Worm (Caenorhabditis elegans) whole organism, L4 larva: ENCODE measurements around the gene W01D2.1.

Experiments
- Y48G9A.11 ChIP-seq: fragments of 200-800 bp; sonication (Bioruptor generic); IDR thresholded peaks from 2 replicates; pipeline ENCODE4 v1.3.6; 2022; ENCODE audit warnings: missing genetic modification reagents, missing genetic modification characterization, missing compliant biosample characterization
- Y5F2A.4 ChIP-seq: fragments of 200-800 bp; sonication (Bioruptor generic); optimal IDR thresholded peaks from 2 replicates; lab custom pipeline; 2018; ENCODE audit warnings: mild to moderate bottlenecking, missing genetic modification characterization, missing compliant biosample characterization
- ZK546.5 ChIP-seq, 2 experiments: sonication (generic microtip); optimal IDR thresholded peaks; 2 replicates each; lab custom pipeline; 2017; ENCODE audit warnings: missing biosample characterization in 2 of 2, missing genetic modification characterization in 2 of 2
- aha-1 ChIP-seq: fragments of 150-350 bp; peaks from one replicate; lab custom pipeline; 2014; ENCODE audit warnings: missing biosample characterization, missing genetic modification characterization
- aly-2 ChIP-seq: sonication (generic microtip); optimal IDR thresholded peaks from 2 replicates; lab custom pipeline; 2018; ENCODE audit warnings: missing biosample characterization, missing genetic modification characterization
- arid-1 ChIP-seq: fragments of 200-800 bp; sonication (Bioruptor generic); conservative IDR thresholded peaks from 2 replicates; pipeline ENCODE4 v1.3.6; 2022; ENCODE audit warnings: missing genetic modification reagents, missing genetic modification characterization, missing compliant biosample characterization
- ceh-32 ChIP-seq: sonication (generic microtip); optimal IDR thresholded peaks from 2 replicates; lab custom pipeline; 2016; ENCODE audit warnings: mild to moderate bottlenecking, missing genetic modification characterization, missing compliant biosample characterization; ENCODE audit not compliant: poor library complexity
- cey-2 ChIP-seq: sonication (generic microtip); optimal IDR thresholded peaks from 3 replicates; lab custom pipeline; 2017; ENCODE audit warnings: missing genetic modification characterization, mild to moderate bottlenecking, missing compliant biosample characterization, antibody characterized with exemption, borderline replicate concordance; ENCODE audit not compliant: insufficient read depth
- ctbp-1 ChIP-seq: fragments of 200-800 bp; sonication (Bioruptor generic); IDR thresholded peaks from 2 replicates; pipeline ENCODE4 v1.3.6; 2022; ENCODE audit warnings: missing genetic modification reagents, missing genetic modification characterization, missing compliant biosample characterization
- daf-16 ChIP-seq, 3 experiments: sonication (generic microtip); optimal IDR thresholded peaks; 2 replicates each; lab custom pipeline; 2016 to 2017; ENCODE audit warnings: missing genetic modification characterization in 3 of 3, missing genetic modification reagents in 3 of 3, mild to moderate bottlenecking in 2 of 3, missing compliant biosample characterization in 2 of 3, missing biosample characterization in 1 of 3, moderate library complexity in 1 of 3
- dmd-6 ChIP-seq: fragments of 200-800 bp; sonication (Bioruptor generic); IDR thresholded peaks from 2 replicates; pipeline ENCODE4 v1.3.6; 2022; ENCODE audit warnings: missing genetic modification reagents, missing genetic modification characterization, missing compliant biosample characterization
- dve-1 ChIP-seq: sonication (generic microtip); optimal IDR thresholded peaks from 2 replicates; lab custom pipeline; 2017; ENCODE audit warnings: antibody characterized with exemption, mild to moderate bottlenecking, missing genetic modification characterization, missing compliant biosample characterization; ENCODE audit not compliant: insufficient read depth
- egl-27 ChIP-seq: sonication (generic microtip); optimal IDR thresholded peaks from 3 replicates; lab custom pipeline; 2017; ENCODE audit warnings: missing biosample characterization, missing genetic modification reagents, missing genetic modification characterization
- egl-43 ChIP-seq: fragments of 200-800 bp; sonication (Bioruptor generic); IDR thresholded peaks from 2 replicates; pipeline ENCODE4 v1.3.6; 2022; ENCODE audit warnings: missing genetic modification reagents, missing genetic modification characterization, missing compliant biosample characterization
- hlh-11 ChIP-seq: fragments of 200-800 bp; sonication (Bioruptor generic); optimal IDR thresholded peaks from 2 replicates; lab custom pipeline; 2018; ENCODE audit warnings: mild to moderate bottlenecking, missing genetic modification characterization, missing compliant biosample characterization
- hmg-1.1 ChIP-seq: fragments of 200-800 bp; sonication (Bioruptor generic); IDR thresholded peaks from 2 replicates; pipeline ENCODE4 v1.3.6; 2022; ENCODE audit warnings: missing genetic modification reagents, missing genetic modification characterization, missing compliant biosample characterization
- jun-1 ChIP-seq: fragments of 150-350 bp; optimal IDR thresholded peaks from 2 replicates; lab custom pipeline; 2014; ENCODE audit warnings: missing biosample characterization, missing genetic modification reagents, missing genetic modification characterization
- lim-7 ChIP-seq: fragments of 200-800 bp; sonication (Bioruptor generic); IDR thresholded peaks from 2 replicates; pipeline ENCODE4 v1.3.6; 2022; ENCODE audit warnings: missing genetic modification characterization, missing compliant biosample characterization
- lin-1 ChIP-seq: fragments of 200-800 bp; sonication (Bioruptor generic); IDR thresholded peaks from 2 replicates; pipeline ENCODE4 v1.3.6; 2022; ENCODE audit warnings: missing genetic modification reagents, missing genetic modification characterization, missing compliant biosample characterization
- lin-15B ChIP-seq: fragments of 150-350 bp; sonication (generic microtip); optimal IDR thresholded peaks from 3 replicates; lab custom pipeline; 2014; ENCODE audit warnings: missing biosample characterization, missing genetic modification characterization
- lir-3 ChIP-seq: sonication (generic microtip); optimal IDR thresholded peaks from 2 replicates; lab custom pipeline; 2016; ENCODE audit warnings: mild to moderate bottlenecking, missing genetic modification characterization, missing compliant biosample characterization
- lsy-2 ChIP-seq, 2 experiments: fragments of 150-350 bp in 1 of 2; sonication (generic microtip) in 1 of 2; optimal IDR thresholded peaks; 2 replicates each; lab custom pipeline; 2014 to 2017; ENCODE audit warnings: missing biosample characterization in 2 of 2, missing genetic modification characterization in 2 of 2
- madf-5 ChIP-seq, 2 experiments: fragments of 200-800 bp; sonication (Bioruptor generic); IDR thresholded peaks; 2 replicates each; pipeline ENCODE4 v1.3.6; 2022; ENCODE audit warnings: missing compliant biosample characterization in 2 of 2, missing genetic modification characterization in 2 of 2
- mdl-1 ChIP-seq, 2 experiments: fragments of 150-350 bp in 1 of 2; sonication (generic microtip) in 1 of 2; optimal IDR thresholded peaks; 2 replicates each; lab custom pipeline; 2014 to 2017; ENCODE audit warnings: missing biosample characterization in 2 of 2, missing genetic modification characterization in 2 of 2
- mep-1 ChIP-seq: fragments of 150-350 bp; sonication (generic microtip); optimal IDR thresholded peaks from 3 replicates; lab custom pipeline; 2014; ENCODE audit warnings: missing biosample characterization, missing genetic modification characterization
- mxl-3 ChIP-seq: fragments of 200-800 bp; sonication (Bioruptor generic); optimal IDR thresholded peaks from 2 replicates; lab custom pipeline; 2018; ENCODE audit warnings: mild to moderate bottlenecking, missing genetic modification characterization, missing compliant biosample characterization
- nhr-10 ChIP-seq: fragments of 150-350 bp; optimal IDR thresholded peaks from 2 replicates; lab custom pipeline; 2014; ENCODE audit warnings: missing biosample characterization, missing genetic modification characterization
- nhr-102 ChIP-seq: sonication (generic microtip); optimal IDR thresholded peaks from 2 replicates; lab custom pipeline; 2016; ENCODE audit warnings: mild to moderate bottlenecking, missing genetic modification characterization, moderate library complexity, missing compliant biosample characterization
- nhr-237 ChIP-seq: sonication (generic microtip); optimal IDR thresholded peaks from 2 replicates; lab custom pipeline; 2017; ENCODE audit warnings: missing biosample characterization, missing genetic modification characterization
- nhr-25 ChIP-seq: sonication (generic microtip); optimal IDR thresholded peaks from 2 replicates; lab custom pipeline; 2017; ENCODE audit warnings: missing genetic modification characterization, mild to moderate bottlenecking, missing compliant biosample characterization, antibody characterized with exemption, moderate library complexity, borderline replicate concordance; ENCODE audit not compliant: insufficient read depth
- nhr-28 ChIP-seq: fragments of 150-350 bp; optimal IDR thresholded peaks from 2 replicates; lab custom pipeline; 2014; ENCODE audit warnings: missing biosample characterization, missing genetic modification characterization
- nhr-48 ChIP-seq: sonication (generic microtip); optimal IDR thresholded peaks from 2 replicates; lab custom pipeline; 2016; ENCODE audit warnings: mild to moderate bottlenecking, missing genetic modification characterization, missing compliant biosample characterization
- nhr-76 ChIP-seq: fragments of 150-350 bp; optimal IDR thresholded peaks from 2 replicates; lab custom pipeline; 2014; ENCODE audit warnings: missing biosample characterization, missing genetic modification characterization
- nhr-77 ChIP-seq: fragments of 150-350 bp; optimal IDR thresholded peaks from 2 replicates; lab custom pipeline; 2014; ENCODE audit warnings: missing biosample characterization, missing genetic modification characterization
- pha-4 ChIP-seq, 2 experiments: fragments of 150-350 bp in 1 of 2; fragments of 200-800 bp in 1 of 2; sonication (Bioruptor generic) in 1 of 2; IDR thresholded peaks in 1 of 2; optimal IDR thresholded peaks in 1 of 2; 2 replicates each; pipeline versions ENCODE4 v1.3.6 to Lab custom; 2014 to 2022; ENCODE audit warnings: missing genetic modification characterization in 2 of 2, missing genetic modification reagents in 2 of 2, missing biosample characterization in 1 of 2, missing compliant biosample characterization in 1 of 2
- php-3 ChIP-seq: fragments of 200-800 bp; sonication (Bioruptor generic); IDR thresholded peaks from 2 replicates; pipeline ENCODE4 v1.3.6; 2022; ENCODE audit warnings: missing genetic modification reagents, missing genetic modification characterization, missing compliant biosample characterization
- snpc-1.2 ChIP-seq: fragments of 200-800 bp; sonication (Bioruptor generic); IDR thresholded peaks from 2 replicates; pipeline ENCODE4 v1.3.6; 2022; ENCODE audit warnings: missing genetic modification reagents, missing genetic modification characterization, missing compliant biosample characterization
- snpc-4 ChIP-seq: fragments of 150-350 bp; optimal IDR thresholded peaks from 2 replicates; lab custom pipeline; 2014; ENCODE audit warnings: missing biosample characterization, missing genetic modification characterization
- tag-97 ChIP-seq: fragments of 200-800 bp; sonication (Bioruptor generic); IDR thresholded peaks from 2 replicates; pipeline ENCODE4 v1.3.6; 2022; ENCODE audit warnings: missing genetic modification characterization, missing compliant biosample characterization
- unc-130 ChIP-seq: sonication (generic microtip); optimal IDR thresholded peaks from 2 replicates; lab custom pipeline; 2016; ENCODE audit warnings: missing genetic modification reagents, missing genetic modification characterization, missing compliant biosample characterization
- unc-62 ChIP-seq, 3 experiments: fragments of 150-350 bp in 1 of 3; sonication (generic microtip); optimal IDR thresholded peaks in 2 of 3; peaks in 1 of 3; 1 replicate in 1 of 3; 2 replicates in 2 of 3; lab custom pipeline; 2014 to 2017; ENCODE audit warnings: missing biosample characterization in 3 of 3, missing genetic modification characterization in 3 of 3, missing genetic modification reagents in 3 of 3, missing genotype in 1 of 3

Gene W01D2.1

DNA sequence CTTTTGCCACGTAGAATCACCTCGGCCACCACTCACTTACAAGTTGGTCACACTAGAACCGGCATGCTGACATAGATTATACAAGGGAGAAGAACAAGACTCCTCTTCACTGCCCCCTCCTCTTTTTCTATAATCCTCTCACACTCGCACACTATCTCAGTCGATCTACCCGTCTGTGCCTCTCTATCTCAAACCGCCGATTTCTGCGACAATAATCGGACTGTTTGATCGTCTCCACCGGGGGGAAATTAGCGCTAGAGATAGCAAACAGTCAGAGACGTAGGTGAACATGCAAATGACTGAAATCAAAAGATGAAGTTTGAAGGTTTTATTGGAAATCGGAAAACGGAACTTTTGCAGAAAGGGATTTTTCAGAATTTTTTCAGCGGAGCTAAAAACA lies 7.1 kb downstream of the W01D2.1 start (continued):
- TF ChIP-seq aly-2 (tag; lab: Kevin White, UChicago) (no peak), lim-7 (GFP tag; lab: Robert Waterston, UW) (no peak), Y48G9A.11 (GFP tag; lab: Robert Waterston, UW) (no peak), lin-1 (GFP tag; lab: Robert Waterston, UW) (peak; percentile 21; the same call in 1 of the 2 replicates), snpc-1.2 (GFP tag; lab: Robert Waterston, UW) (no peak), ctbp-1 (GFP tag; lab: Robert Waterston, UW) (no peak), nhr-10 (peak; percentile 54), hmg-1.1 (GFP tag; lab: Robert Waterston, UW) (peak; percentile 54; the same call in 1 of the 2 replicates), aha-1 (tag; lab: Kevin White, UChicago) (no peak), lsy-2 (tag; optimal IDR thresholded peaks at IDR 0.05; lab: Kevin White, UChicago) (peak in 1 of 2 experiments; percentile 59), ceh-32 (no peak), dmd-6 (GFP tag; lab: Robert Waterston, UW) (peak; percentile 92), nhr-25 (peak; percentile 78), tag-97 (GFP tag; lab: Robert Waterston, UW) (no peak), mep-1 (tag; lab: Kevin White, UChicago) (peak; percentile 80), ZK546.5 (tag; optimal IDR thresholded peaks at IDR 0.05; lab: Kevin White, UChicago) (no peak), snpc-4 (tag; lab: Kevin White, UChicago) (no peak), nhr-102 (tag; lab: Kevin White, UChicago) (peak; percentile 66), arid-1 (GFP tag; lab: Robert Waterston, UW) (no peak)

DNA sequence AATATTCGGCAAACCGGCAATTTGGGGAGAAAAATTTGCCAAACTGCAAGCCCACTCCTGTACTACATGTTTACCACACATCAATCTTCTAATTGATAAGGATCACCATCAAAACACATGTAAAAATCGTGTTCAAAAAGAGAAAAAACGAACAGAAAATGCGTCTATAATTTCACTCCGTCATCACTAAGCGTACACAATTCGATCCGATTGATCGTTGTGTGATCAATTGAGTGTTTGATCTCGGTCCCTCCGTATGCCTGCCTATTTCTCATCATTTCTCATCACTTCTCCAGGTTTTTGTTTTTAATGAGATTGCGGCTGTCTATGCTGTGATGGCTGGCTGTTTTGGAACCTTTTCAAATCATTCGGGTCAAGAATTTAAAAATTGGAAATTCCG lies 10.1 kb downstream of the W01D2.1 start:
- peak; percentile 6 for TF ChIP-seq nhr-10
- peak; percentile 45 for TF ChIP-seq hlh-11 (tag; lab: Kevin White, UChicago)
- peak; percentile 38 for TF ChIP-seq nhr-48
- TF ChIP-seq Y5F2A.4 (GFP tag; lab: Kevin White, UChicago), result no peak
- TF ChIP-seq mdl-1 (tag; optimal IDR thresholded peaks at IDR 0.05; lab: Kevin White, UChicago), result peak in 1 of 2 experiments; percentile 36
- TF ChIP-seq mxl-3 (GFP tag; lab: Kevin White, UChicago), result peak; percentile 55
- TF ChIP-seq madf-5 (GFP tag; IDR thresholded peaks at IDR 0.05; lab: Robert Waterston, UW), result no peak
- peak; percentile 51 for TF ChIP-seq dmd-6 (GFP tag; lab: Robert Waterston, UW)
- no peak for TF ChIP-seq php-3 (GFP tag; lab: Robert Waterston, UW)
- peak; percentile 68 for TF ChIP-seq nhr-28 (tag; lab: Kevin White, UChicago)
- TF ChIP-seq, all 104 proteins: peak for 7

DNA sequence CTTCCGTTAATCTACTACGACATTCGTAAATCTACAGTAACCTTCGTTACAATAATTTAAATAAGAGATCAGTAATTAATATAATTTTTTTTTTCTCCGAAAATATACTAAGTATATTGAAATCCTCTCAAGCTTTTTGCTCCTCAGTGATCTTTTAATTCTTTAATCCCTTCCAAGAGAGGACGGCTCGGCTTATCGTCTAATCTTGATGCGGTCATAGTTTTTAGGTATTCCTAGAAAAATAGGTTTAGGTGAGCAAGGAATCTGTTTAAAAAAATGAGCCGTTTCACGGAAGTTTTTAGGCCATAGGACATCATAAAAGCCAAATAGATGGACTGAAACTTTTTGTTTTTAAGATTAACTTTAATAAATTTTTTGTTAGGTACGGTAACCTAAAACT lies 16.7 kb downstream of the W01D2.1 start:
- TF ChIP-seq lir-3 (tag; lab: Kevin White, UChicago) (no peak), unc-130 (GFP tag; lab: Kevin White, UChicago) (no peak), egl-43 (no peak), lin-15B (no peak), nhr-76 (no peak), arid-1 (GFP tag; lab: Robert Waterston, UW) (no peak)

DNA sequence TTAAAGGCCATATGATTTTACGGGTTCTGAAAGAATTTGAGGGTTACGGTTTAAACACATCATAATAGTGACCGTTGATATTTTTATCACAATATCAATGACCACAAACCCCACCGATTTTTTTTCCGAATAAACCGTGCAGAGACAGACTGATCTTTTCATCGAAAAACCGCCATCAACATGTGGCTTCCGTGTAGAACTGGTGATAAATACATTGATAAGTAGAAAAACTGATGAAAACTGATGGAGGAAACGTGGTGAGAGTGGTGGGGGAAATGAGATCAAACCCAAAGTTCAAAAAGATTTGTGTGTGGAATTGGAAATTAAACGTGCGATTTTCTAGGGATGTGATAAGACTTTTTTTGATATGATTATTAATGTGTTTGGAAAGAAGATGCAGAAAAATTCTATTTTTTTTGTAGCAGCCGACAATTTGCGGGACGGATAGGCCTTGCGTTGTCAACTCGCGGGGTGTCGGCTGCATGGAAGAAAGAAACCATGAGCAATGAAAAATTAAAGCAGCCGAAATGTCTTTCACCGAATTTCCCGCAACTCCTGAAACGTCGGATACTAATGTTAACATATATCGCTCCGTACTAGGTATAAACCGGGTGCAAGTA lies 23.4 kb downstream of the W01D2.1 start:
- no peak for TF ChIP-seq Y5F2A.4 (GFP tag; lab: Kevin White, UChicago)
- peak in 1 of 2 experiments; percentile 26 for TF ChIP-seq lsy-2 (tag; optimal IDR thresholded peaks at IDR 0.05; lab: Kevin White, UChicago)
- TF ChIP-seq unc-62 (GFP tag; optimal IDR thresholded peaks at IDR 0.05 in 1 of 2; lab: Kevin White, UChicago), result peak in 1 of 2 experiments; percentile 11
- no peak for TF ChIP-seq unc-62 (tag; optimal IDR thresholded peaks at IDR 0.05; lab: Kevin White, UChicago)
- TF ChIP-seq egl-27 (tag; lab: Kevin White, UChicago), result no peak
- TF ChIP-seq jun-1 (tag; lab: Kevin White, UChicago), result no peak
- TF ChIP-seq aha-1 (tag; lab: Kevin White, UChicago), result no peak
- TF ChIP-seq hlh-11 (tag; lab: Kevin White, UChicago), result peak; percentile 8
- TF ChIP-seq dve-1 (tag; lab: Kevin White, UChicago), result peak; percentile 35
- TF ChIP-seq nhr-237 (tag; lab: Kevin White, UChicago), result no peak
- TF ChIP-seq mdl-1 (tag; optimal IDR thresholded peaks at IDR 0.05; lab: Kevin White, UChicago), result peak in 1 of 2 experiments; percentile 56
- TF ChIP-seq nhr-48, result peak; percentile 70
- no peak for TF ChIP-seq nhr-77
- no peak for TF ChIP-seq pha-4 (GFP tag; IDR thresholded peaks at IDR 0.05; lab: Robert Waterston, UW)
- TF ChIP-seq pha-4 (tag; optimal IDR thresholded peaks at IDR 0.05; lab: Kevin White, UChicago), result no peak
- peak; percentile 87 for TF ChIP-seq nhr-28 (tag; lab: Kevin White, UChicago)
- TF ChIP-seq dmd-6 (GFP tag; lab: Robert Waterston, UW), result peak; percentile 82
- TF ChIP-seq mxl-3 (GFP tag; lab: Kevin White, UChicago), result peak; percentile 97
- TF ChIP-seq daf-16 (GFP tag; optimal IDR thresholded peaks at IDR 0.05; lab: Kevin White, UChicago), result no peak
- peak; percentile 43 for TF ChIP-seq daf-16 (tag; optimal IDR thresholded peaks at IDR 0.05; lab: Kevin White, UChicago)
- peak; percentile 31 for TF ChIP-seq cey-2
